Fruit fly (Drosophila melanogaster) whole organism, embryonic: ENCODE data around the gene CG4267.
A peak's percentile ranks its signal among the peaks of the same experiment; 100 is the strongest.

ENCODE experiments used
- ATbp ChIP-seq: fragments of 200-800 bp; sonication (Bioruptor generic); optimal IDR thresholded peaks from 2 replicates; lab custom pipeline; 2017; ENCODE audit warnings: missing biosample characterization, mild to moderate bottlenecking, missing genetic modification characterization, missing genetic modification reagents
- Atf6 ChIP-seq: fragments of 200-800 bp; sonication (Bioruptor generic); IDR thresholded peaks from 2 replicates; pipeline ENCODE4 v1.3.6; 2022; ENCODE audit warnings: missing biosample characterization, missing genetic modification characterization
- B-H2 ChIP-seq: fragments of 200-800 bp; sonication (Bioruptor generic); optimal IDR thresholded peaks from 2 replicates; lab custom pipeline; 2018; ENCODE audit warnings: missing biosample characterization, mild to moderate bottlenecking, missing genetic modification characterization
- Bteb2 ChIP-seq: fragments of 200-800 bp; sonication (Bioruptor generic); optimal IDR thresholded peaks from 2 replicates; lab custom pipeline; 2016; ENCODE audit warnings: missing biosample characterization, missing genetic modification characterization
- CG10979 ChIP-seq: fragments of 200-800 bp; sonication (Bioruptor generic); optimal IDR thresholded peaks from 2 replicates; lab custom pipeline; 2018; ENCODE audit warnings: missing biosample characterization, mild to moderate bottlenecking, missing genetic modification characterization, moderate library complexity
- CG11560 ChIP-seq: fragments of 200-800 bp; sonication (Bioruptor generic); IDR thresholded peaks from 3 replicates; pipeline ENCODE4 v1.3.6; 2022; ENCODE audit warnings: missing biosample characterization, missing genetic modification characterization
- CG1233 ChIP-seq: fragments of 200-800 bp; sonication (Bioruptor generic); optimal IDR thresholded peaks from 4 replicates; lab custom pipeline; 2018; ENCODE audit warnings: missing biosample characterization, mild to moderate bottlenecking, missing genetic modification characterization
- CG13123 ChIP-seq: fragments of 200-800 bp; sonication (Bioruptor generic); optimal IDR thresholded peaks from 2 replicates; lab custom pipeline; 2016; ENCODE audit warnings: missing biosample characterization, missing genetic modification characterization
- CG14710 ChIP-seq: fragments of 200-800 bp; sonication (Bioruptor generic); optimal IDR thresholded peaks from 3 replicates; lab custom pipeline; 2019; ENCODE audit warnings: missing biosample characterization, mild to moderate bottlenecking, missing genetic modification characterization, moderate library complexity
- CG16779 ChIP-seq: fragments of 200-800 bp; sonication (Bioruptor generic); IDR thresholded peaks from 2 replicates; pipeline ENCODE4 v1.3.6; 2022; ENCODE audit warnings: missing biosample characterization, missing genetic modification characterization
- CG16863 ChIP-seq: fragments of 200-800 bp; sonication (Bioruptor generic); optimal IDR thresholded peaks from 3 replicates; lab custom pipeline; 2016; ENCODE audit warnings: missing biosample characterization, missing genetic modification characterization
- CG18011 ChIP-seq: fragments of 200-800 bp; sonication (Bioruptor generic); optimal IDR thresholded peaks from 2 replicates; lab custom pipeline; 2017; ENCODE audit warnings: missing biosample characterization, missing genetic modification characterization, mild to moderate bottlenecking, moderate library complexity, missing genotype
- CG1832 ChIP-seq: fragments of 200-800 bp; sonication (Bioruptor generic); optimal IDR thresholded peaks from 2 replicates; lab custom pipeline; 2017; ENCODE audit warnings: missing biosample characterization, mild to moderate bottlenecking, missing genetic modification characterization, inconsistent platforms
- CG31365 ChIP-seq: fragments of 200-800 bp; sonication (Bioruptor generic); optimal IDR thresholded peaks from 2 replicates; lab custom pipeline; 2018; ENCODE audit warnings: missing biosample characterization, mild to moderate bottlenecking, missing genetic modification characterization
- CG32532 ChIP-seq: fragments of 200-800 bp; sonication (Bioruptor generic); IDR thresholded peaks from 2 replicates; pipeline ENCODE4 v1.3.6; 2022; ENCODE audit warnings: missing biosample characterization, missing genetic modification characterization
- CG3995 ChIP-seq: fragments of 200-800 bp; sonication (Bioruptor generic); optimal IDR thresholded peaks from 3 replicates; lab custom pipeline; 2016; ENCODE audit warnings: missing biosample characterization, missing genetic modification characterization
- CG42726 ChIP-seq: fragments of 200-800 bp; sonication (Bioruptor generic); IDR thresholded peaks from 2 replicates; pipeline ENCODE4 v1.3.6; 2022; ENCODE audit warnings: missing biosample characterization, missing genetic modification characterization; ENCODE audit not compliant: partially characterized antibody
- CG4424 ChIP-seq: fragments of 200-800 bp; sonication (Bioruptor generic); optimal IDR thresholded peaks from 3 replicates; lab custom pipeline; 2016; ENCODE audit warnings: missing biosample characterization, missing genetic modification characterization
- CG4730 ChIP-seq: fragments of 200-800 bp; sonication (Bioruptor generic); IDR thresholded peaks from 2 replicates; pipeline ENCODE4 v1.3.6; 2022; ENCODE audit warnings: missing biosample characterization, missing genetic modification characterization
- CG4854 ChIP-seq: fragments of 200-800 bp; sonication (Bioruptor generic); optimal IDR thresholded peaks from 2 replicates; lab custom pipeline; 2016; ENCODE audit warnings: missing biosample characterization, missing genetic modification characterization, inconsistent platforms
- CG6654 ChIP-seq: fragments of 200-800 bp; sonication (Bioruptor generic); optimal IDR thresholded peaks from 2 replicates; lab custom pipeline; 2017; ENCODE audit warnings: missing biosample characterization, mild to moderate bottlenecking, missing genetic modification characterization
- CG6683 ChIP-seq: fragments of 200-800 bp; sonication (Bioruptor generic); optimal IDR thresholded peaks from 2 replicates; lab custom pipeline; 2017; ENCODE audit warnings: missing biosample characterization, mild to moderate bottlenecking, missing genetic modification characterization, missing genetic modification reagents
- CG6854 ChIP-seq: fragments of 200-800 bp; sonication (Bioruptor generic); optimal IDR thresholded peaks from 3 replicates; lab custom pipeline; 2017; ENCODE audit warnings: missing biosample characterization, mild to moderate bottlenecking, missing genetic modification characterization
- CHES-1-like ChIP-seq: fragments of 200-800 bp; sonication (Bioruptor generic); optimal IDR thresholded peaks from 2 replicates; lab custom pipeline; 2016; ENCODE audit warnings: missing biosample characterization, missing genetic modification characterization
- D19A ChIP-seq: fragments of 200-800 bp; optimal IDR thresholded peaks from 3 replicates; lab custom pipeline; 2019; ENCODE audit warnings: missing biosample characterization, mild to moderate bottlenecking, missing genetic modification characterization, moderate library complexity
- Dref ChIP-seq: fragments of 200-800 bp; sonication (Bioruptor generic); IDR thresholded peaks from 2 replicates; pipeline ENCODE4 v1.3.6; 2022; ENCODE audit warnings: missing biosample characterization, missing genetic modification characterization
- E2f1 ChIP-seq: fragments of 200-800 bp; sonication (Bioruptor generic); IDR thresholded peaks from 2 replicates; pipeline ENCODE4 v1.3.6; 2022; ENCODE audit warnings: missing biosample characterization, missing genetic modification characterization
- HHEX ChIP-seq: fragments of 200-800 bp; sonication (Bioruptor generic); optimal IDR thresholded peaks from 3 replicates; lab custom pipeline; 2017; ENCODE audit warnings: missing biosample characterization, mild to moderate bottlenecking, missing genetic modification characterization, missing genetic modification reagents
- Myb ChIP-seq: fragments of 200-800 bp; sonication (Bioruptor generic); optimal IDR thresholded peaks from 2 replicates; lab custom pipeline; 2016; ENCODE audit warnings: missing biosample characterization, missing genetic modification characterization
- Sry-δ ChIP-seq: fragments of 200-800 bp; sonication (Bioruptor generic); optimal IDR thresholded peaks from 2 replicates; lab custom pipeline; 2016; ENCODE audit warnings: missing biosample characterization, missing genetic modification characterization
- Stat92E ChIP-seq, 3 experiments: fragments of >200 bp in 2 of 3; fragments of 200-800 bp in 1 of 3; sonication (Bioruptor generic) in 1 of 3; optimal IDR thresholded peaks; 2 replicates each; lab custom pipeline; 2017 to 2019; ENCODE audit warnings: missing biosample characterization in 3 of 3, missing genetic modification characterization in 3 of 3, mild to moderate bottlenecking in 1 of 3, moderate library complexity in 1 of 3
- Taf1 ChIP-seq: fragments of 200-800 bp; sonication (Bioruptor generic); IDR thresholded peaks from 2 replicates; pipeline ENCODE4 v1.3.6; 2022; ENCODE audit warnings: missing biosample characterization, missing genetic modification characterization
- Trl ChIP-seq, 3 experiments: fragments of >200 bp in 2 of 3; fragments of 200-800 bp in 1 of 3; sonication (Bioruptor generic) in 1 of 3; optimal IDR thresholded peaks; 2 replicates in 1 of 3; 3 replicates in 2 of 3; lab custom pipeline; 2016 to 2017; ENCODE audit warnings: missing biosample characterization in 1 of 3, missing genetic modification characterization in 1 of 3
- aop ChIP-seq: fragments of 200-800 bp; sonication (Bioruptor generic); IDR thresholded peaks from 2 replicates; pipeline ENCODE4 v1.3.6; 2022; ENCODE audit warnings: missing biosample characterization, missing genetic modification characterization
- dimm ChIP-seq: fragments of 200-800 bp; sonication (Bioruptor generic); IDR thresholded peaks from 2 replicates; pipeline ENCODE4 v1.3.6; 2022; ENCODE audit warnings: missing biosample characterization, missing genetic modification characterization
- dmrt99B ChIP-seq: fragments of 200-800 bp; sonication (Bioruptor generic); optimal IDR thresholded peaks from 2 replicates; lab custom pipeline; 2018; ENCODE audit warnings: missing biosample characterization, mild to moderate bottlenecking, missing genetic modification characterization, moderate library complexity
- her ChIP-seq: fragments of 200-800 bp; sonication (Bioruptor generic); optimal IDR thresholded peaks from 2 replicates; lab custom pipeline; 2016; ENCODE audit warnings: missing biosample characterization, missing genetic modification characterization
- jing ChIP-seq: fragments of 200-800 bp; sonication (Bioruptor generic); optimal IDR thresholded peaks from 2 replicates; lab custom pipeline; 2018; ENCODE audit warnings: missing biosample characterization, mild to moderate bottlenecking, missing genetic modification characterization
- kah ChIP-seq: fragments of 200-800 bp; sonication (Bioruptor generic); optimal IDR thresholded peaks from 2 replicates; lab custom pipeline; 2018; ENCODE audit warnings: missing biosample characterization, mild to moderate bottlenecking, missing genetic modification characterization
- lola ChIP-seq, 3 experiments: fragments of >200 bp in 2 of 3; fragments of 200-800 bp in 1 of 3; sonication (Bioruptor generic) in 1 of 3; optimal IDR thresholded peaks; 2 replicates each; lab custom pipeline; 2017 to 2019; ENCODE audit warnings: missing biosample characterization in 3 of 3, missing genetic modification characterization in 3 of 3, mild to moderate bottlenecking in 1 of 3, moderate library complexity in 1 of 3
- org-1 ChIP-seq: fragments of 200-800 bp; sonication (Bioruptor generic); optimal IDR thresholded peaks from 2 replicates; lab custom pipeline; 2017; ENCODE audit warnings: missing biosample characterization, missing genetic modification characterization
- peb ChIP-seq: fragments of 200-800 bp; sonication (Bioruptor generic); IDR thresholded peaks from 2 replicates; pipeline ENCODE4 v1.3.6; 2022; ENCODE audit warnings: missing biosample characterization, missing genetic modification characterization
- pfk ChIP-seq: fragments of 200-800 bp; sonication (Bioruptor generic); optimal IDR thresholded peaks from 2 replicates; lab custom pipeline; 2018; ENCODE audit warnings: missing biosample characterization, mild to moderate bottlenecking, missing genetic modification characterization, moderate library complexity
- phol ChIP-seq: fragments of 200-800 bp; sonication (Bioruptor generic); optimal IDR thresholded peaks from 3 replicates; lab custom pipeline; 2018; ENCODE audit warnings: missing biosample characterization, mild to moderate bottlenecking, missing genetic modification characterization, moderate library complexity
- pros ChIP-seq: fragments of 200-800 bp; sonication (Bioruptor generic); optimal IDR thresholded peaks from 3 replicates; lab custom pipeline; 2019; ENCODE audit warnings: missing biosample characterization, mild to moderate bottlenecking, missing genetic modification characterization, moderate library complexity
- sima ChIP-seq: fragments of 200-800 bp; sonication (Bioruptor generic); optimal IDR thresholded peaks from 2 replicates; lab custom pipeline; 2016; ENCODE audit warnings: missing biosample characterization, missing genetic modification characterization
- ssp ChIP-seq: fragments of 200-800 bp; sonication (Bioruptor generic); IDR thresholded peaks from 2 replicates; pipeline ENCODE4 v1.3.6; 2022; ENCODE audit warnings: missing biosample characterization, missing genetic modification characterization
- stc ChIP-seq: fragments of 200-800 bp; sonication (Bioruptor generic); IDR thresholded peaks from 2 replicates; pipeline ENCODE4 v1.3.6; 2022; ENCODE audit warnings: missing biosample characterization, missing genetic modification characterization
- tin ChIP-seq: fragments of 200-800 bp; sonication (Bioruptor generic); optimal IDR thresholded peaks from 3 replicates; lab custom pipeline; 2016; ENCODE audit warnings: missing biosample characterization, missing genetic modification characterization
- twi ChIP-seq: fragments of 200-800 bp; optimal IDR thresholded peaks from 2 replicates; lab custom pipeline; 2019; ENCODE audit warnings: missing biosample characterization, mild to moderate bottlenecking, missing genetic modification characterization, moderate library complexity

Gene CG4267

DNA sequence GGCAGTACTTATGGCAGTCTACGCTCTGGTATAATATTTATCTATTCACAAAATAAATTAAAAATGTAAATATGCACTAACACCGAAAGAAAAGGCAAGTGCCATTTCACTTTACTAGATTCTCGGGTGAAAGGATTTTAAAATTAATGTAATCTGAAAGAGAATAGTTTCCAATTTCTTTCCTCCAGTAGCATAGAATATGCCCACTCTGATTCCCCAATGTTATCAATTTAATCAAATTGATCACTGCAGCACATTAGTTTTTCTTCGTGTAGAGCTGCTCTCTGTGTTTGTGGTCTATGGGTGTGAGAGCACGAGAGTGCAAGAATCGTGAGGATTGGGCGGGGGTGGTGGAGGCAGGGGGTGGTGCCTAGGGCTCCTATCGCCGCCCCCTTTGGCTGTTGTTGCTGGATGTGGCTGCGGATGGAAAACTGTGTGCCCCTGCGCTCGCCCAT lies 41.0 kb upstream of the CG4267 start (continued):
- TF ChIP-seq dimm (GFP tag; lab: Robert Waterston, UW) (0 out of 2 replicates have a peak, but pooled peaks have one; percentile 31), CG32532 (GFP tag; lab: Robert Waterston, UW) (no peak), Myb (peak; percentile 18), Sry-δ (GFP tag; lab: Kevin White, UChicago) (no peak), stc (no peak), CG14710 (tag; lab: Kevin White, UChicago) (peak; percentile 95), Atf6 (GFP tag; lab: Robert Waterston, UW) (no peak), CG6683 (GFP tag; lab: Kevin White, UChicago) (peak; percentile 42), CG4424 (GFP tag; lab: Kevin White, UChicago) (peak; percentile 90), tin (GFP tag; lab: Kevin White, UChicago) (peak; percentile 74), CG4730 (GFP tag; lab: Robert Waterston, UW) (peak; percentile 33; the same call in 1 of the 2 replicates), HHEX (GFP tag; lab: Kevin White, UChicago) (peak; percentile 64), CHES-1-like (no peak), sima (no peak), CG1832 (GFP tag; lab: Kevin White, UChicago) (no peak), pfk (GFP tag; lab: Kevin White, UChicago) (no peak), CG3995 (GFP tag; lab: Kevin White, UChicago) (no peak), CG18011 (GFP tag; lab: Kevin White, UChicago) (no peak), CG6854 (GFP tag; lab: Kevin White, UChicago) (no peak), ssp (GFP tag; lab: Robert Waterston, UW) (0 out of 2 replicates have a peak, but pooled peaks have one; percentile 35), CG16779 (no peak), Taf1 (GFP tag; lab: Robert Waterston, UW) (no peak), Dref (GFP tag; lab: Robert Waterston, UW) (no peak), D19A (tag; lab: Kevin White, UChicago) (peak; percentile 85), CG31365 (tag; lab: Kevin White, UChicago) (peak; percentile 18), CG6654 (GFP tag; lab: Kevin White, UChicago) (peak; percentile 73), CG13123 (GFP tag; lab: Kevin White, UChicago) (peak; percentile 83), CG1233 (GFP tag; lab: Kevin White, UChicago) (peak; percentile 81), Stat92E (GFP tag; optimal IDR thresholded peaks at IDR 0.05; lab: Kevin White, UChicago) (peak in 1 of 3 experiments; percentile 95), dmrt99B (tag; lab: Kevin White, UChicago) (peak; percentile 82), B-H2 (GFP tag; lab: Kevin White, UChicago) (no peak), CG10979 (tag; lab: Kevin White, UChicago) (peak; percentile 94), twi (tag; lab: Kevin White, UChicago) (peak; percentile 79), Bteb2 (peak; percentile 50), CG4854 (GFP tag; lab: Kevin White, UChicago) (peak; percentile 47), peb (GFP tag; lab: Robert Waterston, UW) (peak; percentile 63), phol (peak; percentile 90), Trl (optimal IDR thresholded peaks at IDR 0.05; lab: Kevin White, UChicago) (peak in 1 of 2 experiments; percentile 43), Trl (GFP tag; optimal IDR thresholded peaks at IDR 0.05; lab: Kevin White, UChicago) (peak; percentile 69), CG11560 (tag; lab: Robert Waterston, UW) (no peak), ATbp (peak; percentile 91), kah (GFP tag; lab: Kevin White, UChicago) (peak; percentile 21), CG42726 (GFP tag; lab: Robert Waterston, UW) (no peak), lola (GFP tag; optimal IDR thresholded peaks at IDR 0.05; lab: Kevin White, UChicago) (peak in 1 of 3 experiments; percentile 97), her (GFP tag; lab: Kevin White, UChicago) (no peak), org-1 (GFP tag; lab: Kevin White, UChicago) (peak; percentile 76), pros (no peak), E2f1 (peak; percentile 73), CG16863 (GFP tag; lab: Kevin White, UChicago) (peak; percentile 73), jing (GFP tag; lab: Kevin White, UChicago) (peak; percentile 52), aop (GFP tag; lab: Robert Waterston, UW) (peak; percentile 73; the same call in 1 of the 2 replicates)
